Worm (Caenorhabditis elegans): Measurements from ENCODE around the gene R05G6.9.

The R05G6.9 gene

DNA sequence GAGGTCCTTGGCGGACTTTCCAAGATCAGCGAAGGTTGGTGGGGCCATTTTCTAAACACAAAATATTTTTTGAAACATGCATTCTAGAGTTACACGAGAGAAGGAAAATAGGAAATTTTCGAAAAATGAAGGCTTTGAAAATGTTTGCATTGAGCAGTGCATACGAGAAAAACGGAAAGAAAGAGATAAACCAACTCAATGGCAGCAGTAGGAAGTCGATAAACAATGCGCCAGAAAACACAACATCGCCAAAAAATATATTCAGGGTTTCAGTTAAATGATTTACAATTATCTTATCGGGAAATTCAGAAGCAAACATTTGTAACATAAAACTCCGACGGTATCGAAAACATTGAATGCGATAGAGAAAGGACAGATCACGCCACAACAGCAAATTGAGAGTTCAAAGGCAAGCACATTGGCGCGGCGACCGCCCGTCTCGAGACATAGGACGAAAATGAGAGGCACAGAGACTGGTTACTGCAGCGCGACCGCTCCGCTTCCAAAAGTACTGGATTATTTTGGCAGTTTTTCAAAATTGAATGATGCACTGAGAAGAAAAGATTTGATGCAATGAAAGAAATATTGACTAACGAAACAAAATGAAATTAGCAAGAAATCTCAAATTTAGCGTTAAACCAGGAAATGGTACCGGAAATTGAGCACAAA, 8.1 kb downstream of the R05G6.9 start, which contains the start of the genes vdac-1 and R05G6.5 (continued):
- TF ChIP-seq T20F7.1 (GFP tag; optimal IDR thresholded peaks at IDR 0.05), result peak; percentile 88
- no peak for TF ChIP-seq egl-43 (GFP tag; IDR thresholded peaks at IDR 0.05)
- TF ChIP-seq snpc-1.2 (GFP tag; IDR thresholded peaks at IDR 0.05), result no peak
- TF ChIP-seq ceh-62 (tag; optimal IDR thresholded peaks at IDR 0.05), result no peak
- peak; percentile 71 for TF ChIP-seq hmg-1.1 (GFP tag; IDR thresholded peaks at IDR 0.05)
- peak; percentile 82 for TF ChIP-seq mes-2 (tag; optimal IDR thresholded peaks at IDR 0.05; ENCODE audit: poor library complexity, severe bottlenecking)
- TF ChIP-seq nhr-6 (tag; optimal IDR thresholded peaks at IDR 0.05), result peak; percentile 89
- no peak for TF ChIP-seq nhr-111 (GFP tag; optimal IDR thresholded peaks at IDR 0.05)
- TF ChIP-seq rbr-2 (tag; optimal IDR thresholded peaks at IDR 0.05), result peak; percentile 72
- TF ChIP-seq zag-1 (tag; optimal IDR thresholded peaks at IDR 0.05), result no peak
- TF ChIP-seq nhr-77 (tag; optimal IDR thresholded peaks at IDR 0.05), result peak; percentile 90
- TF ChIP-seq saeg-2 (GFP tag; IDR thresholded peaks at IDR 0.05), result 0 out of 2 replicates have a peak, but pooled peaks have one; percentile 45
- TF ChIP-seq nhr-25 (tag; optimal IDR thresholded peaks at IDR 0.05; ENCODE audit: borderline replicate concordance, insufficient read depth), result peak; percentile 84
- no peak for TF ChIP-seq lin-15B (tag; optimal IDR thresholded peaks at IDR 0.05)
- no peak for TF ChIP-seq jun-1 (tag; optimal IDR thresholded peaks at IDR 0.05)
- TF ChIP-seq mxl-3 (GFP tag; optimal IDR thresholded peaks at IDR 0.05), result peak; percentile 99
- TF ChIP-seq tag-97 (GFP tag; IDR thresholded peaks at IDR 0.05), result no peak
- peak; percentile 39 for TF ChIP-seq fkh-10 (GFP tag; optimal IDR thresholded peaks at IDR 0.05)
- TF ChIP-seq vab-7 (GFP tag; IDR thresholded peaks at IDR 0.05), result peak; percentile 57
- no peak for TF ChIP-seq R02D3.7 (tag; optimal IDR thresholded peaks at IDR 0.05)
- TF ChIP-seq F44E2.7 (GFP tag; IDR thresholded peaks at IDR 0.05), result 0 out of 2 replicates have a peak, but pooled peaks have one; percentile 21
- peak; percentile 84 for TF ChIP-seq ceh-20 (GFP tag; IDR thresholded peaks at IDR 0.05)
- TF ChIP-seq nhr-41 (GFP tag; IDR thresholded peaks at IDR 0.05), result peak; percentile 49; the same call in 1 of the 2 replicates
- TF ChIP-seq gei-8 (GFP tag; optimal IDR thresholded peaks at IDR 0.05), result no peak
- no peak for TF ChIP-seq zip-11 (GFP tag; IDR thresholded peaks at IDR 0.05)
- TF ChIP-seq unc-130 (GFP tag; optimal IDR thresholded peaks at IDR 0.05), result no peak
- 0 out of 2 replicates have a peak, but pooled peaks have one; percentile 22 for TF ChIP-seq lin-29 (GFP tag; IDR thresholded peaks at IDR 0.05)
- peak; percentile 83 for TF ChIP-seq aha-1 (tag)
- TF ChIP-seq F49E8.2 (tag; optimal IDR thresholded peaks at IDR 0.05; ENCODE audit: borderline replicate concordance), result no peak
- TF ChIP-seq spr-3 (GFP tag; optimal IDR thresholded peaks at IDR 0.05), result no peak
- TF ChIP-seq nhr-10 (tag; optimal IDR thresholded peaks at IDR 0.05), result peak; percentile 50
- peak; percentile 65 for TF ChIP-seq madf-9 (GFP tag; conservative IDR thresholded peaks at IDR 0.05)
- peak; percentile 83 for TF ChIP-seq pqm-1 (tag; optimal IDR thresholded peaks at IDR 0.05)
- no peak for TF ChIP-seq daf-8 (GFP tag; IDR thresholded peaks at IDR 0.05)
- no peak for TF ChIP-seq sdz-12 (GFP tag; optimal IDR thresholded peaks at IDR 0.05)
- TF ChIP-seq cey-2 (tag; optimal IDR thresholded peaks at IDR 0.05; ENCODE audit: borderline replicate concordance, insufficient read depth), result no peak
- TF ChIP-seq nhr-11 (tag; optimal IDR thresholded peaks at IDR 0.05), result peak; percentile 75
- no peak for TF ChIP-seq ceh-28 (tag; optimal IDR thresholded peaks at IDR 0.05)
- peak; percentile 72 for TF ChIP-seq lin-13 (GFP tag; optimal IDR thresholded peaks at IDR 0.05)
- TF ChIP-seq lsy-2 (tag; optimal IDR thresholded peaks at IDR 0.05), result peak; percentile 69 to 81
- 0 out of 4 replicates have a peak, but pooled peaks of 1 of the 2 experiments have one; percentile 51 for TF ChIP-seq madf-5 (GFP tag; IDR thresholded peaks at IDR 0.05)
- no peak for TF ChIP-seq ceh-82 (tag; optimal IDR thresholded peaks at IDR 0.05)
- no peak for TF ChIP-seq daf-19 (GFP tag; conservative IDR thresholded peaks at IDR 0.05)
- no peak for TF ChIP-seq mdt-29 (GFP tag; IDR thresholded peaks at IDR 0.05)
- peak; percentile 92 for TF ChIP-seq hlh-30 (tag; optimal IDR thresholded peaks at IDR 0.05; ENCODE audit: insufficient read depth)
- TF ChIP-seq lin-39 (tag; optimal IDR thresholded peaks at IDR 0.05), result no peak
- TF ChIP-seq ceh-44 (GFP tag; IDR thresholded peaks at IDR 0.05), result no peak
- TF ChIP-seq fos-1 (tag; optimal IDR thresholded peaks at IDR 0.05), result no peak
- TF ChIP-seq attf-4 (tag; optimal IDR thresholded peaks at IDR 0.05), result no peak

Data from whole organism, L4 larva.